Fruit fly (Drosophila melanogaster): ENCODE results near the gene HisRS.

Gene HisRS

dm6 chrX:18565630-18566319, 50.5 kb downstream of the HisRS start (continued):
- TF ChIP-seq gt (GFP tag; IDR thresholded peaks at IDR 0.05) (no peak), Oaz (GFP tag; IDR thresholded peaks at IDR 0.05) (no peak), CG9876 (GFP tag; optimal IDR thresholded peaks at IDR 0.05) (no peak), CG12391 (tag; optimal IDR thresholded peaks at IDR 0.05) (peak; percentile 30), sob (GFP tag; IDR thresholded peaks at IDR 0.05) (peak; percentile 38; the same call in 1 of the 2 replicates), CG10462 (GFP tag; optimal IDR thresholded peaks at IDR 0.05) (no peak), H2.0 (GFP tag; IDR thresholded peaks at IDR 0.05) (0 out of 2 replicates have a peak, but pooled peaks have one; percentile 30), slbo (GFP tag; IDR thresholded peaks at IDR 0.05) (peak; percentile 10; the same call in 1 of the 2 replicates), tap (tag; optimal IDR thresholded peaks at IDR 0.05) (no peak), Dip3 (GFP tag; optimal IDR thresholded peaks at IDR 0.05) (no peak), CG11247 (GFP tag; IDR thresholded peaks at IDR 0.05) (no peak), CG2129 (GFP tag; IDR thresholded peaks at IDR 0.05; ENCODE audit: partially characterized antibody) (no peak), stwl (tag; optimal IDR thresholded peaks at IDR 0.05) (peak; percentile 74), kah (GFP tag; optimal IDR thresholded peaks at IDR 0.05) (no peak), CG7928 (GFP tag; optimal IDR thresholded peaks at IDR 0.05) (no peak), Elba2 (GFP tag; optimal IDR thresholded peaks at IDR 0.05) (no peak), Ssrp (tag; optimal IDR thresholded peaks at IDR 0.05) (peak; percentile 9), CG31441 (GFP tag; IDR thresholded peaks at IDR 0.05) (0 out of 2 replicates have a peak, but pooled peaks have one; percentile 24), sens-2 (GFP tag; IDR thresholded peaks at IDR 0.05) (no peak), eve (GFP tag; optimal IDR thresholded peaks at IDR 0.05) (no peak), Dfd (GFP tag; optimal IDR thresholded peaks at IDR 0.05) (no peak), ham (GFP tag; IDR thresholded peaks at IDR 0.05) (no peak), stc (GFP tag; IDR thresholded peaks at IDR 0.05) (peak; percentile 33; the same call in 1 of the 2 replicates), BEAF-32 (GFP tag; optimal IDR thresholded peaks at IDR 0.05) (peak; percentile 33), fd3F (GFP tag; optimal IDR thresholded peaks at IDR 0.05) (no peak), zfh1 (GFP tag; IDR thresholded peaks at IDR 0.05) (peak; percentile 30; the same call in 1 of the 3 replicates), jing (GFP tag; optimal IDR thresholded peaks at IDR 0.05) (no peak), rib (GFP tag; IDR thresholded peaks at IDR 0.05) (no peak), CG15269 (tag; optimal IDR thresholded peaks at IDR 0.05) (no peak), sna (GFP tag; IDR thresholded peaks at IDR 0.05; ENCODE audit: partially characterized antibody) (no peak), nom (GFP tag; optimal IDR thresholded peaks at IDR 0.05) (no peak), Nf-YC (tag; optimal IDR thresholded peaks at IDR 0.05) (no peak), Ravus (GFP tag; IDR thresholded peaks at IDR 0.05) (no peak), bcd (GFP tag; optimal IDR thresholded peaks at IDR 0.05) (no peak), croc (GFP tag; conservative IDR thresholded peaks at IDR 0.05) (no peak), Dek (tag; optimal IDR thresholded peaks at IDR 0.05) (no peak), tin (GFP tag; optimal IDR thresholded peaks at IDR 0.05) (no peak), Sry-δ (GFP tag; optimal IDR thresholded peaks at IDR 0.05) (no peak), CG5953 (GFP tag; IDR thresholded peaks at IDR 0.05) (no peak), Pdp1 (GFP tag; optimal IDR thresholded peaks at IDR 0.05) (no peak), CG7786 (GFP tag; optimal IDR thresholded peaks at IDR 0.05) (no peak), CG10267 (tag; optimal IDR thresholded peaks at IDR 0.05) (peak; percentile 85), Rfx (GFP tag; IDR thresholded peaks at IDR 0.05) (0 out of 2 replicates have a peak, but pooled peaks have one; percentile 17), disco-r (GFP tag; optimal IDR thresholded peaks at IDR 0.05) (no peak), CG31388 (GFP tag; optimal IDR thresholded peaks at IDR 0.05) (no peak), toy (GFP tag; IDR thresholded peaks at IDR 0.05) (no peak), CG6765 (GFP tag; optimal IDR thresholded peaks at IDR 0.05) (no peak), ro (GFP tag; IDR thresholded peaks at IDR 0.05) (no peak), HmgZ (tag; optimal IDR thresholded peaks at IDR 0.05) (no peak), CG8281 (tag; optimal IDR thresholded peaks at IDR 0.05) (no peak)
